Worm (Caenorhabditis elegans): Measurements from ENCODE around the gene srg-64.

Gene srg-64

ce11 chrX:15772674-15773073, 32.2 kb upstream of the srg-64 start, which contains the start of gene Y7A5A.2:
TSS of gene Y7A5A.2 (minus strand) at chrX:15772735.
- TF ChIP-seq blmp-1 (tag; optimal IDR thresholded peaks at IDR 0.05) (peak; percentile 40), flh-1 (GFP tag; optimal IDR thresholded peaks at IDR 0.05) (no peak), M03D4.4 (tag; optimal IDR thresholded peaks at IDR 0.05) (no peak)

ce11 chrX:15771411-15771810, 31.0 kb upstream of the srg-64 start, which contains the start of gene Y7A5A.1:
TSS of gene Y7A5A.1 (minus strand) at chrX:15771493.
- no peak for TF ChIP-seq pha-4 (tag; optimal IDR thresholded peaks at IDR 0.05)
- TF ChIP-seq nhr-76 (tag; optimal IDR thresholded peaks at IDR 0.05), result no peak
- no peak for TF ChIP-seq unc-39 (tag; optimal IDR thresholded peaks at IDR 0.05)
- TF ChIP-seq elt-3 (tag; optimal IDR thresholded peaks at IDR 0.05), result no peak
- TF ChIP-seq sptf-1 (tag; optimal IDR thresholded peaks at IDR 0.05), result no peak
- no peak for TF ChIP-seq tbx-8 (GFP tag; optimal IDR thresholded peaks at IDR 0.05)
- TF ChIP-seq ham-2 (GFP tag; optimal IDR thresholded peaks at IDR 0.05), result no peak
- no peak for TF ChIP-seq ces-1 (GFP tag; optimal IDR thresholded peaks at IDR 0.05)
- TF ChIP-seq nhr-12 (tag; optimal IDR thresholded peaks at IDR 0.05), result no peak
- no peak for TF ChIP-seq unc-62 (GFP tag; optimal IDR thresholded peaks at IDR 0.05)
- TF ChIP-seq hlh-1 (tag; optimal IDR thresholded peaks at IDR 0.05), result no peak
- TF ChIP-seq ceh-83 (GFP tag; optimal IDR thresholded peaks at IDR 0.05), result no peak
- TF ChIP-seq nhr-237 (tag; optimal IDR thresholded peaks at IDR 0.05), result no peak
- no peak for TF ChIP-seq zip-8 (tag; optimal IDR thresholded peaks at IDR 0.05)
- no peak for TF ChIP-seq sem-2 (GFP tag; optimal IDR thresholded peaks at IDR 0.05)
- TF ChIP-seq snpc-4 (tag; optimal IDR thresholded peaks at IDR 0.05), result no peak

- TF ChIP-seq ztf-11 (tag; optimal IDR thresholded peaks at IDR 0.05) (no peak), nhr-237 (tag; optimal IDR thresholded peaks at IDR 0.05) (no peak), sptf-1 (tag; optimal IDR thresholded peaks at IDR 0.05) (no peak), blmp-1 (tag; optimal IDR thresholded peaks at IDR 0.05) (no peak), lin-13 (tag; optimal IDR thresholded peaks at IDR 0.05) (no peak), unc-62 (GFP tag; optimal IDR thresholded peaks at IDR 0.05) (no peak), nhr-28 (tag; optimal IDR thresholded peaks at IDR 0.05) (no peak)
Measured at ce11 chrX:15770787-15771186, 30.4 kb upstream of the srg-64 start.

ce11 chrX:15769895-15770559, 29.6 kb upstream of the srg-64 start:
- no peak for TF ChIP-seq cnd-1 (tag; optimal IDR thresholded peaks at IDR 0.05)
- no peak for TF ChIP-seq mep-1 (tag; optimal IDR thresholded peaks at IDR 0.05)
- no peak for TF ChIP-seq ham-2 (GFP tag; optimal IDR thresholded peaks at IDR 0.05)
- no peak for TF ChIP-seq ceh-39 (tag; optimal IDR thresholded peaks at IDR 0.05)

ce11 chrX:15768532-15768931, 28.1 kb upstream of the srg-64 start:
- no peak for TF ChIP-seq M03D4.4 (tag; optimal IDR thresholded peaks at IDR 0.05)
- no peak for TF ChIP-seq hlh-1 (tag; optimal IDR thresholded peaks at IDR 0.05)
- no peak for TF ChIP-seq mab-5 (tag; optimal IDR thresholded peaks at IDR 0.05)
- TF ChIP-seq bed-3 (GFP tag; optimal IDR thresholded peaks at IDR 0.05), result no peak
- TF ChIP-seq nhr-2 (tag; optimal IDR thresholded peaks at IDR 0.05), result no peak
- no peak for TF ChIP-seq ham-2 (GFP tag; optimal IDR thresholded peaks at IDR 0.05)
- no peak for TF ChIP-seq tbx-8 (GFP tag; optimal IDR thresholded peaks at IDR 0.05)
- TF ChIP-seq elt-3 (tag; optimal IDR thresholded peaks at IDR 0.05), result no peak
- no peak for TF ChIP-seq flh-1 (GFP tag; optimal IDR thresholded peaks at IDR 0.05)
- TF ChIP-seq blmp-1 (tag; optimal IDR thresholded peaks at IDR 0.05), result no peak
- TF ChIP-seq lin-32 (GFP tag; optimal IDR thresholded peaks at IDR 0.05), result no peak
- TF ChIP-seq ces-1 (GFP tag; optimal IDR thresholded peaks at IDR 0.05), result no peak
- TF ChIP-seq ceh-39 (tag; optimal IDR thresholded peaks at IDR 0.05), result no peak
- TF ChIP-seq nhr-76 (tag; optimal IDR thresholded peaks at IDR 0.05), result no peak

ce11 chrX:15766861-15767260, 26.4 kb upstream of the srg-64 start:
- no peak for TF ChIP-seq sem-2 (GFP tag; optimal IDR thresholded peaks at IDR 0.05)
- TF ChIP-seq unc-120 (tag; optimal IDR thresholded peaks at IDR 0.05; ENCODE audit: poor library complexity, severe bottlenecking), result no peak
- TF ChIP-seq nhr-12 (tag; optimal IDR thresholded peaks at IDR 0.05), result no peak
- TF ChIP-seq drap-1 (GFP tag; optimal IDR thresholded peaks at IDR 0.05), result no peak
- TF ChIP-seq ceh-43 (GFP tag; optimal IDR thresholded peaks at IDR 0.05), result no peak
- TF ChIP-seq nhr-28 (tag; optimal IDR thresholded peaks at IDR 0.05), result no peak
- no peak for TF ChIP-seq unc-62 (GFP tag; optimal IDR thresholded peaks at IDR 0.05)
- TF ChIP-seq ceh-83 (GFP tag; optimal IDR thresholded peaks at IDR 0.05), result no peak
- no peak for TF ChIP-seq bed-3 (GFP tag; optimal IDR thresholded peaks at IDR 0.05)
- TF ChIP-seq lsy-2 (tag; optimal IDR thresholded peaks at IDR 0.05), result no peak
- no peak for TF ChIP-seq blmp-1 (tag; optimal IDR thresholded peaks at IDR 0.05)
- TF ChIP-seq cnd-1 (tag; optimal IDR thresholded peaks at IDR 0.05), result no peak
- TF ChIP-seq elt-3 (tag; optimal IDR thresholded peaks at IDR 0.05), result no peak
- no peak for TF ChIP-seq unc-39 (tag; optimal IDR thresholded peaks at IDR 0.05)
- no peak for TF ChIP-seq M03D4.4 (tag; optimal IDR thresholded peaks at IDR 0.05)
- no peak for TF ChIP-seq hlh-1 (tag; optimal IDR thresholded peaks at IDR 0.05)
- TF ChIP-seq elt-1 (tag; optimal IDR thresholded peaks at IDR 0.05; ENCODE audit: borderline replicate concordance, insufficient read depth), result no peak

All from whole organism, mixed stage, embryonic.